Fruit fly (Drosophila melanogaster) whole organism, embryonic: ENCODE data around the gene CG14561.

Source experiments
- ATbp ChIP-seq: fragments of 200-800 bp; sonication (Bioruptor generic); optimal IDR thresholded peaks from 2 replicates; lab custom pipeline; 2017; ENCODE audit warnings: missing biosample characterization, mild to moderate bottlenecking, missing genetic modification characterization, missing genetic modification reagents
- Aef1 ChIP-seq: fragments of 200-800 bp; sonication (Bioruptor generic); IDR thresholded peaks from 3 replicates; pipeline ENCODE4 v1.3.6; 2022; ENCODE audit warnings: missing biosample characterization, missing genetic modification characterization
- Bgb ChIP-seq: fragments of 200-800 bp; sonication (Bioruptor generic); IDR thresholded peaks from 2 replicates; pipeline ENCODE4 v1.3.6; 2022; ENCODE audit warnings: missing biosample characterization, missing genetic modification characterization; ENCODE audit not compliant: partially characterized antibody
- BtbVII ChIP-seq: fragments of 200-800 bp; sonication (Bioruptor generic); optimal IDR thresholded peaks from 3 replicates; lab custom pipeline; 2017; ENCODE audit warnings: missing biosample characterization, mild to moderate bottlenecking, missing genetic modification characterization
- CG10462 ChIP-seq: fragments of 200-800 bp; sonication (Bioruptor generic); optimal IDR thresholded peaks from 2 replicates; lab custom pipeline; 2016; ENCODE audit warnings: missing biosample characterization, missing genetic modification characterization
- CG10654 ChIP-seq: fragments of 200-800 bp; sonication (Bioruptor generic); optimal IDR thresholded peaks from 2 replicates; lab custom pipeline; 2016; ENCODE audit warnings: missing biosample characterization, missing genetic modification characterization
- CG10979 ChIP-seq: fragments of 200-800 bp; sonication (Bioruptor generic); optimal IDR thresholded peaks from 2 replicates; lab custom pipeline; 2018; ENCODE audit warnings: missing biosample characterization, mild to moderate bottlenecking, missing genetic modification characterization, moderate library complexity
- CG11247 ChIP-seq: fragments of 200-800 bp; sonication (Bioruptor generic); IDR thresholded peaks from 2 replicates; pipeline ENCODE4 v1.3.6; 2022; ENCODE audit warnings: missing biosample characterization, missing genetic modification characterization
- CG11696 ChIP-seq: fragments of 200-800 bp; sonication (Bioruptor generic); IDR thresholded peaks from 2 replicates; pipeline ENCODE4 v1.3.6; 2022; ENCODE audit warnings: missing biosample characterization, missing genetic modification characterization
- CG13424 ChIP-seq: fragments of 200-800 bp; sonication (Bioruptor generic); optimal IDR thresholded peaks from 2 replicates; lab custom pipeline; 2019; ENCODE audit warnings: missing biosample characterization, mild to moderate bottlenecking, missing genetic modification characterization, moderate library complexity
- CG13775 ChIP-seq: fragments of 200-800 bp; sonication (Bioruptor generic); optimal IDR thresholded peaks from 3 replicates; lab custom pipeline; 2017; ENCODE audit warnings: missing biosample characterization, mild to moderate bottlenecking, missing genetic modification characterization
- CG14710 ChIP-seq: fragments of 200-800 bp; sonication (Bioruptor generic); optimal IDR thresholded peaks from 3 replicates; lab custom pipeline; 2019; ENCODE audit warnings: missing biosample characterization, mild to moderate bottlenecking, missing genetic modification characterization, moderate library complexity
- CG14965 ChIP-seq: fragments of 200-800 bp; sonication (Bioruptor generic); optimal IDR thresholded peaks from 2 replicates; lab custom pipeline; 2016; ENCODE audit warnings: missing biosample characterization, missing genetic modification characterization, borderline replicate concordance
- CG16813 ChIP-seq: fragments of 200-800 bp; sonication (Bioruptor generic); IDR thresholded peaks from 3 replicates; pipeline ENCODE4 v1.3.6; 2022; ENCODE audit warnings: missing biosample characterization, missing genetic modification characterization; ENCODE audit not compliant: partially characterized antibody
- CG17359 ChIP-seq: fragments of 200-800 bp; sonication (Bioruptor generic); optimal IDR thresholded peaks from 3 replicates; lab custom pipeline; 2018; ENCODE audit warnings: missing biosample characterization, mild to moderate bottlenecking, missing genetic modification characterization, moderate library complexity
- CG17912 ChIP-seq: fragments of 200-800 bp; sonication (Bioruptor generic); optimal IDR thresholded peaks from 2 replicates; lab custom pipeline; 2018; ENCODE audit warnings: missing biosample characterization, mild to moderate bottlenecking, missing genetic modification characterization
- CG18011 ChIP-seq: fragments of 200-800 bp; sonication (Bioruptor generic); optimal IDR thresholded peaks from 2 replicates; lab custom pipeline; 2017; ENCODE audit warnings: missing biosample characterization, missing genetic modification characterization, mild to moderate bottlenecking, moderate library complexity, missing genotype
- CG2129 ChIP-seq: fragments of 200-800 bp; sonication (Bioruptor generic); IDR thresholded peaks from 2 replicates; pipeline ENCODE4 v1.3.6; 2022; ENCODE audit warnings: missing biosample characterization, missing genetic modification characterization; ENCODE audit not compliant: partially characterized antibody
- CG32532 ChIP-seq: fragments of 200-800 bp; sonication (Bioruptor generic); IDR thresholded peaks from 2 replicates; pipeline ENCODE4 v1.3.6; 2022; ENCODE audit warnings: missing biosample characterization, missing genetic modification characterization
- CG6175 ChIP-seq: fragments of 200-800 bp; sonication (Bioruptor generic); IDR thresholded peaks from 3 replicates; pipeline ENCODE4 v1.3.6; 2022; ENCODE audit warnings: missing biosample characterization, missing genetic modification characterization
- CG6683 ChIP-seq: fragments of 200-800 bp; sonication (Bioruptor generic); optimal IDR thresholded peaks from 2 replicates; lab custom pipeline; 2017; ENCODE audit warnings: missing biosample characterization, mild to moderate bottlenecking, missing genetic modification characterization, missing genetic modification reagents
- CG6854 ChIP-seq: fragments of 200-800 bp; sonication (Bioruptor generic); optimal IDR thresholded peaks from 3 replicates; lab custom pipeline; 2017; ENCODE audit warnings: missing biosample characterization, mild to moderate bottlenecking, missing genetic modification characterization
- CG8290 ChIP-seq, 3 experiments: fragments of 200-800 bp; sonication (Bioruptor generic); optimal IDR thresholded peaks; 2 replicates each; lab custom pipeline; 2016 to 2019; ENCODE audit warnings: missing biosample characterization in 3 of 3, missing genetic modification characterization in 3 of 3, mild to moderate bottlenecking in 2 of 3, moderate library complexity in 1 of 3
- Chrac-16 ChIP-seq: fragments of 200-800 bp; sonication (Bioruptor generic); optimal IDR thresholded peaks from 3 replicates; lab custom pipeline; 2016; ENCODE audit warnings: missing biosample characterization, missing genetic modification characterization
- Doc2 ChIP-seq: fragments of 200-800 bp; sonication (Bioruptor generic); IDR thresholded peaks from 2 replicates; pipeline ENCODE4 v1.3.6; 2022; ENCODE audit warnings: missing biosample characterization, missing genetic modification characterization
- Doc3 ChIP-seq: fragments of 200-800 bp; sonication (Bioruptor generic); IDR thresholded peaks from 3 replicates; pipeline ENCODE4 v1.3.6; 2022; ENCODE audit warnings: missing biosample characterization, missing genetic modification characterization; ENCODE audit not compliant: partially characterized antibody
- Drgx ChIP-seq: fragments of 200-800 bp; sonication (Bioruptor generic); IDR thresholded peaks from 2 replicates; pipeline ENCODE4 v1.3.6; 2022; ENCODE audit warnings: missing biosample characterization, missing genetic modification characterization
- E2f2 ChIP-seq: fragments of 200-800 bp; sonication (Bioruptor generic); IDR thresholded peaks from 2 replicates; pipeline ENCODE4 v1.3.6; 2022; ENCODE audit warnings: missing biosample characterization, missing genetic modification characterization
- HLH54F ChIP-seq: fragments of 200-800 bp; sonication (Bioruptor generic); optimal IDR thresholded peaks from 3 replicates; lab custom pipeline; 2016; ENCODE audit warnings: missing biosample characterization, missing genetic modification characterization
- Hr39 ChIP-seq: fragments of >200 bp; optimal IDR thresholded peaks from 2 replicates; lab custom pipeline; 2017
- Six4 ChIP-seq: fragments of 200-800 bp; sonication (Bioruptor generic); optimal IDR thresholded peaks from 2 replicates; lab custom pipeline; 2016; ENCODE audit warnings: missing biosample characterization, missing genetic modification characterization
- Vsx1 ChIP-seq: fragments of 200-800 bp; sonication (Bioruptor generic); optimal IDR thresholded peaks from 2 replicates; lab custom pipeline; 2017; ENCODE audit warnings: missing biosample characterization, mild to moderate bottlenecking, missing genetic modification characterization, missing genetic modification reagents
- amos ChIP-seq: fragments of 200-800 bp; sonication (Bioruptor generic); IDR thresholded peaks from 2 replicates; pipeline ENCODE4 v1.3.6; 2022; ENCODE audit warnings: missing biosample characterization, missing genetic modification characterization; ENCODE audit not compliant: partially characterized antibody
- da ChIP-seq: fragments of 200-800 bp; sonication (Bioruptor generic); optimal IDR thresholded peaks from 2 replicates; lab custom pipeline; 2016; ENCODE audit warnings: missing biosample characterization, missing genetic modification characterization
- danr ChIP-seq: fragments of 200-800 bp; sonication (Bioruptor generic); IDR thresholded peaks from 2 replicates; pipeline ENCODE4 v1.3.6; 2022; ENCODE audit warnings: missing biosample characterization, missing genetic modification characterization
- dimm ChIP-seq: fragments of 200-800 bp; sonication (Bioruptor generic); IDR thresholded peaks from 2 replicates; pipeline ENCODE4 v1.3.6; 2022; ENCODE audit warnings: missing biosample characterization, missing genetic modification characterization
- dm ChIP-seq: fragments of 200-800 bp; sonication (Bioruptor generic); optimal IDR thresholded peaks from 3 replicates; lab custom pipeline; 2016; ENCODE audit warnings: missing biosample characterization, missing genetic modification characterization
- dpn ChIP-seq, 2 experiments: fragments of 200-800 bp; sonication (Bioruptor generic); optimal IDR thresholded peaks; 3 replicates each; lab custom pipeline; 2016; ENCODE audit warnings: missing biosample characterization in 2 of 2, missing genetic modification characterization in 2 of 2
- eyg ChIP-seq: fragments of 200-800 bp; sonication (Bioruptor generic); optimal IDR thresholded peaks from 3 replicates; lab custom pipeline; 2016; ENCODE audit warnings: missing biosample characterization, missing genetic modification characterization
- fd96Cb ChIP-seq: fragments of 200-800 bp; sonication (Bioruptor generic); optimal IDR thresholded peaks from 2 replicates; lab custom pipeline; 2018; ENCODE audit warnings: missing biosample characterization, mild to moderate bottlenecking, missing genetic modification characterization, moderate library complexity
- gsb ChIP-seq: fragments of 200-800 bp; sonication (Bioruptor generic); IDR thresholded peaks from 2 replicates; pipeline ENCODE4 v1.3.6; 2022; ENCODE audit warnings: missing biosample characterization, missing genetic modification characterization
- hb ChIP-seq: fragments of 200-800 bp; sonication (Bioruptor generic); IDR thresholded peaks from 3 replicates; pipeline ENCODE4 v1.3.6; 2022; ENCODE audit warnings: missing biosample characterization, missing genetic modification characterization; ENCODE audit not compliant: partially characterized antibody
- hth ChIP-seq: fragments of >200 bp; optimal IDR thresholded peaks from 2 replicates; lab custom pipeline; 2017; ENCODE audit warnings: inconsistent platforms
- kni ChIP-seq: fragments of 200-800 bp; sonication (Bioruptor generic); optimal IDR thresholded peaks from 3 replicates; lab custom pipeline; 2017; ENCODE audit warnings: mild to moderate bottlenecking, missing biosample characterization, missing genetic modification reagents, missing genetic modification characterization
- knrl ChIP-seq: fragments of 200-800 bp; sonication (Bioruptor generic); IDR thresholded peaks from 3 replicates; pipeline ENCODE4 v1.3.6; 2022; ENCODE audit warnings: missing biosample characterization, missing genetic modification characterization; ENCODE audit not compliant: partially characterized antibody
- mld ChIP-seq: fragments of 200-800 bp; sonication (Bioruptor generic); IDR thresholded peaks from 3 replicates; pipeline ENCODE4 v1.3.6; 2022; ENCODE audit warnings: missing biosample characterization, missing genetic modification characterization; ENCODE audit not compliant: partially characterized antibody
- org-1 ChIP-seq: fragments of 200-800 bp; sonication (Bioruptor generic); optimal IDR thresholded peaks from 2 replicates; lab custom pipeline; 2017; ENCODE audit warnings: missing biosample characterization, missing genetic modification characterization
- row ChIP-seq: fragments of 200-800 bp; sonication (Bioruptor generic); IDR thresholded peaks from 3 replicates; pipeline ENCODE4 v1.3.6; 2022; ENCODE audit warnings: missing biosample characterization, missing genetic modification characterization
- sens ChIP-seq: fragments of 200-800 bp; sonication (Bioruptor generic); peaks from one replicate; lab custom pipeline; 2016; ENCODE audit warnings: missing biosample characterization, missing genetic modification characterization
- stwl ChIP-seq: fragments of 200-800 bp; sonication (Bioruptor generic); optimal IDR thresholded peaks from 3 replicates; lab custom pipeline; 2018; ENCODE audit warnings: missing biosample characterization, mild to moderate bottlenecking, missing genetic modification characterization, moderate library complexity

Gene CG14561

dm6 chr3L:22078063-22078462 lies 12.4 kb downstream of the CG14561 start (continued):
- TF ChIP-seq hth (lab: Kevin White, UChicago) (no peak), fd96Cb (tag; lab: Kevin White, UChicago) (peak; percentile 26), org-1 (peak; percentile 31), eyg (GFP tag; lab: Kevin White, UChicago) (peak; percentile 29), danr (no peak), row (GFP tag; lab: Robert Waterston, UW) (peak; percentile 84), CG10462 (GFP tag; lab: Kevin White, UChicago) (peak; percentile 19), stwl (tag; lab: Kevin White, UChicago) (peak; percentile 35), Hr39 (lab: Kevin White, UChicago) (no peak), hb (GFP tag; lab: Robert Waterston, UW) (peak; percentile 64; the same call in 1 of the 3 replicates), BtbVII (GFP tag; lab: Kevin White, UChicago) (no peak), CG17359 (peak; percentile 53), CG10979 (peak; percentile 67), CG10654 (GFP tag; lab: Kevin White, UChicago) (peak; percentile 9), HLH54F (GFP tag; lab: Kevin White, UChicago) (peak; percentile 39), knrl (GFP tag; lab: Robert Waterston, UW) (peak; percentile 72; the same call in 2 of the 3 replicates), Aef1 (GFP tag; lab: Robert Waterston, UW) (peak; percentile 22; the same call in 1 of the 3 replicates), dm (GFP tag; lab: Kevin White, UChicago) (peak; percentile 51), dpn (GFP tag; optimal IDR thresholded peaks at IDR 0.05; lab: Kevin White, UChicago) (peak; percentile 50 to 58), CG6683 (no peak), CG2129 (GFP tag; lab: Robert Waterston, UW) (peak; percentile 92), E2f2 (peak; percentile 20; the same call in 1 of the 2 replicates), CG17912 (no peak), mld (GFP tag; lab: Robert Waterston, UW) (peak; percentile 33; the same call in 1 of the 3 replicates), CG8290 (GFP tag; optimal IDR thresholded peaks at IDR 0.05; lab: Kevin White, UChicago) (peak; percentile 76), CG8290 (tag; optimal IDR thresholded peaks at IDR 0.05; lab: Kevin White, UChicago) (peak; percentile 37 to 83), CG14965 (no peak), gsb (GFP tag; lab: Robert Waterston, UW) (no peak), CG32532 (peak; percentile 69), Chrac-16 (GFP tag; lab: Kevin White, UChicago) (peak; percentile 64), ATbp (GFP tag; lab: Kevin White, UChicago) (peak; percentile 17), CG13424 (tag; lab: Kevin White, UChicago) (peak; percentile 57), CG6854 (GFP tag; lab: Kevin White, UChicago) (peak; percentile 48), Vsx1 (GFP tag; lab: Kevin White, UChicago) (no peak), CG16813 (GFP tag; lab: Robert Waterston, UW) (peak; percentile 89), Bgb (GFP tag; lab: Robert Waterston, UW) (peak; percentile 80), sens (GFP tag; lab: Kevin White, UChicago) (peak; percentile 93), Doc2 (no peak), CG18011 (GFP tag; lab: Kevin White, UChicago) (peak; percentile 15), Doc3 (GFP tag; lab: Robert Waterston, UW) (peak; percentile 94), CG6175 (GFP tag; lab: Robert Waterston, UW) (no peak), kni (GFP tag; lab: Kevin White, UChicago) (no peak), CG13775 (GFP tag; lab: Kevin White, UChicago) (peak; percentile 67), Drgx (peak; percentile 63), Six4 (GFP tag; lab: Kevin White, UChicago) (peak; percentile 5), dimm (GFP tag; lab: Robert Waterston, UW) (no peak), CG11696 (GFP tag; lab: Robert Waterston, UW) (peak; percentile 55; the same call in 1 of the 2 replicates), amos (GFP tag; lab: Robert Waterston, UW) (peak; percentile 77), CG11247 (GFP tag; lab: Robert Waterston, UW) (peak; percentile 34; the same call in 1 of the 2 replicates), CG14710 (tag; lab: Kevin White, UChicago) (peak; percentile 60), da (GFP tag; lab: Kevin White, UChicago) (peak; percentile 12)
